Worm (Caenorhabditis elegans) whole organism, early embryonic: ENCODE data around the gene B0464.9.

Source experiments
- B0310.2 ChIP-seq: sonication (generic microtip); optimal IDR thresholded peaks from 2 replicates; lab custom pipeline; 2016; ENCODE audit warnings: mild to moderate bottlenecking, missing genetic modification characterization, missing compliant biosample characterization
- F13C5.2 ChIP-seq: sonication (generic microtip); optimal IDR thresholded peaks from 2 replicates; lab custom pipeline; 2017; ENCODE audit warnings: mild to moderate bottlenecking, missing genetic modification characterization, inconsistent platforms, missing compliant biosample characterization
- aly-1 ChIP-seq: sonication (generic microtip); optimal IDR thresholded peaks from 2 replicates; lab custom pipeline; 2016; ENCODE audit warnings: missing genetic modification characterization, missing compliant biosample characterization
- ama-1 ChIP-seq: fragments of 150-350 bp; optimal IDR thresholded peaks from 2 replicates; lab custom pipeline; 2014
- ceh-13 ChIP-seq: fragments of 200-800 bp; sonication (Bioruptor generic); optimal IDR thresholded peaks from 2 replicates; lab custom pipeline; 2018; ENCODE audit warnings: mild to moderate bottlenecking, missing genetic modification characterization, missing compliant biosample characterization
- ceh-36 ChIP-seq: sonication (generic microtip); optimal IDR thresholded peaks from 2 replicates; lab custom pipeline; 2016; ENCODE audit warnings: missing genetic modification characterization, inconsistent platforms, missing compliant biosample characterization
- flt-1 ChIP-seq: fragments of 200-800 bp; sonication (Bioruptor generic); IDR thresholded peaks from 2 replicates; pipeline ENCODE4 v1.3.6; 2022; ENCODE audit warnings: missing genetic modification characterization, missing compliant biosample characterization
- hmbx-1 ChIP-seq: sonication (generic microtip); optimal IDR thresholded peaks from 2 replicates; lab custom pipeline; 2016; ENCODE audit warnings: mild to moderate bottlenecking, missing genetic modification characterization, missing compliant biosample characterization
- hnd-1 ChIP-seq: sonication (generic microtip); optimal IDR thresholded peaks from 2 replicates; lab custom pipeline; 2016; ENCODE audit warnings: missing genetic modification characterization, missing compliant biosample characterization
- pes-1 ChIP-seq: fragments of 200-800 bp; sonication (Bioruptor generic); IDR thresholded peaks from 2 replicates; pipeline ENCODE4 v1.3.6; 2022; ENCODE audit warnings: missing genetic modification reagents, missing genetic modification characterization, missing compliant biosample characterization
- sea-1 ChIP-seq: fragments of 200-800 bp; sonication (Bioruptor generic); conservative IDR thresholded peaks from 2 replicates; pipeline ENCODE4 v1.3.6; 2022; ENCODE audit warnings: missing genetic modification characterization, missing compliant biosample characterization
- tbx-37 ChIP-seq: fragments of 200-800 bp; sonication (Bioruptor generic); conservative IDR thresholded peaks from 2 replicates; pipeline ENCODE4 v1.3.6; 2022; ENCODE audit warnings: missing genetic modification reagents, missing genetic modification characterization, missing compliant biosample characterization
- tra-4 ChIP-seq: sonication (generic microtip); optimal IDR thresholded peaks from 2 replicates; lab custom pipeline; 2017; ENCODE audit warnings: missing genetic modification characterization, missing compliant biosample characterization

DNA sequence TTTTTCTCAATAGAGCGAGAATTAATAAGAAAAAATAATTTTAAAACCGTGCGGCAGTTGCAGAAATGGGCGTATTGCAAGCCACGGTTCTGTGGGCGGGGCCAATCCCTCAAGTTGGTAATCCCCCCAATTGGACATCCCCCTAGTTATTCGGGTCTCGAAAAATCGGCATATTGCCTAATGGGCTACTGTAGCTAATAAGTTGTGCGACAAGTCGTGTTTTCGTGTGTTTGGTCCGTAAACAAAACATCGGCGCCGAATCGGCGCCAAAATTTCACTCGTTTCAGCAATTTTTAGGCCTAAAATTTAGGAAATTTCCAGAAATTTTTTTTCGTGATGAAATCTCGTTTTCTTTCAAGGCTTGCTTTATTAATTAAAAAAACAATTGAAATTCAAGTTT, 38.8 kb downstream of the B0464.9 start:
- TF ChIP-seq pes-1 (no peak), B0310.2 (tag; lab: Kevin White, UChicago) (no peak), ama-1 (no peak), F13C5.2 (tag; lab: Kevin White, UChicago) (no peak), hnd-1 (tag; lab: Kevin White, UChicago) (no peak), sea-1 (no peak), ceh-13 (GFP tag; lab: Kevin White, UChicago) (no peak), aly-1 (no peak), tbx-37 (GFP tag; lab: Robert Waterston, UW) (no peak), flt-1 (GFP tag; lab: Robert Waterston, UW) (no peak), ceh-36 (tag; lab: Kevin White, UChicago) (no peak), hmbx-1 (no peak), tra-4 (tag; lab: Kevin White, UChicago) (no peak)
